Worm (Caenorhabditis elegans) whole organism, L3 larva: ENCODE results near the gene T05C7.9.

Experiments
- ama-1 ChIP-seq: fragments of 150-350 bp; optimal IDR thresholded peaks from 2 replicates; lab custom pipeline; 2018
- nhr-28 ChIP-seq: fragments of 150-350 bp; optimal IDR thresholded peaks from 2 replicates; lab custom pipeline; 2014; ENCODE audit warnings: missing biosample characterization, missing genetic modification characterization
- nhr-43 ChIP-seq: sonication (generic microtip); optimal IDR thresholded peaks from 2 replicates; lab custom pipeline; 2016; ENCODE audit warnings: mild to moderate bottlenecking, missing genetic modification characterization, missing compliant biosample characterization; ENCODE audit not compliant: poor library complexity, severe bottlenecking
- nhr-76 ChIP-seq: fragments of 150-350 bp; sonication (generic microtip); optimal IDR thresholded peaks from 5 replicates; lab custom pipeline; 2014; ENCODE audit warnings: missing biosample characterization, missing genetic modification characterization
- pha-4 ChIP-seq: fragments of 150-350 bp; optimal IDR thresholded peaks from 2 replicates; lab custom pipeline; 2014; ENCODE audit warnings: missing biosample characterization, missing genetic modification reagents, missing genetic modification characterization
- skn-1 ChIP-seq: fragments of 150-350 bp; optimal IDR thresholded peaks from 2 replicates; lab custom pipeline; 2014; ENCODE audit warnings: missing biosample characterization, missing genetic modification characterization
- snpc-4 ChIP-seq: fragments of 150-350 bp; optimal IDR thresholded peaks from 2 replicates; lab custom pipeline; 2014; ENCODE audit warnings: missing biosample characterization, missing genetic modification characterization
- ztf-11 ChIP-seq: fragments of 150-350 bp; optimal IDR thresholded peaks from 2 replicates; lab custom pipeline; 2014; ENCODE audit warnings: missing biosample characterization, missing genetic modification characterization

- TF ChIP-seq nhr-43 (tag; lab: Kevin White, UChicago) (no peak), pha-4 (peak; percentile 53), ama-1 (lab: Kevin White, UChicago) (no peak), skn-1 (tag; lab: Kevin White, UChicago) (no peak), nhr-76 (tag; lab: Kevin White, UChicago) (no peak), ztf-11 (no peak), snpc-4 (no peak), nhr-28 (tag; lab: Kevin White, UChicago) (no peak)
These were observed 2.4 kb downstream of the T05C7.9 start for ce11 chrIV:81428-81827.
